Worm (Caenorhabditis elegans): ENCODE results near the gene best-5.

DNA sequence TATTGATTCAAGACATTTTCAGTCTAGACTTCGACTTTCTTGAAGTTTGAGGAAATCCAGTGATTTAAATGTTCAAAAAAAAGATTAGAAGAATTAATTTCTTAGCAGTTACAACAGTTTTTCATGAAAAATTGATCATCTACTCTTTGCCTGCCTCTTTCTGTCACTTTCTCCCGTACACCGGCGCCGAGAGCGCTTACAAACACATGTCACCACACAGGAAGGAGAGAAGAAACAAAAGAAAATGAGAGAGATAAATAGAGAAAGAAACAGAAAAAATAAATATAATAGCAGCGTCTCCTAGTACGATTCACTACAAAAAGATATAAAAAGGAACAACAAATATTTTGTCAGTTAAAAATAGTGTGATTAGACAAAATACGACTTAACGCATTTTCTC lies 23.4 kb downstream of the best-5 start:
- TF ChIP-seq dpl-1 (GFP tag; optimal IDR thresholded peaks at IDR 0.05) = no peak
- no peak for TF ChIP-seq snpc-4 (tag; optimal IDR thresholded peaks at IDR 0.05)
- TF ChIP-seq daf-8 (GFP tag; IDR thresholded peaks at IDR 0.05) = no peak
